Worm (Caenorhabditis elegans) whole organism, young adult: Measurements from ENCODE around the gene F08D12.4.

ENCODE experiments used
- B0019.2 ChIP-seq: fragments of 200-800 bp; sonication (Bioruptor generic); conservative IDR thresholded peaks from 2 replicates; pipeline ENCODE4 v1.3.6; 2022; ENCODE audit warnings: missing genetic modification reagents, missing genetic modification characterization, missing compliant biosample characterization
- B0336.3 ChIP-seq: fragments of 200-800 bp; sonication (Bioruptor generic); IDR thresholded peaks from 2 replicates; pipeline ENCODE4 v1.3.6; 2022; ENCODE audit warnings: missing genetic modification characterization, missing compliant biosample characterization
- F10E7.11 ChIP-seq: sonication (generic microtip); optimal IDR thresholded peaks from 2 replicates; lab custom pipeline; 2017; ENCODE audit warnings: mild to moderate bottlenecking, missing genetic modification characterization, moderate library complexity, missing compliant biosample characterization
- F37B4.10 ChIP-seq: fragments of 200-800 bp; sonication (Bioruptor generic); IDR thresholded peaks from 2 replicates; pipeline ENCODE4 v1.3.6; 2022; ENCODE audit warnings: missing genetic modification characterization, missing compliant biosample characterization
- F39B2.1 ChIP-seq: fragments of 200-800 bp; sonication (Bioruptor generic); IDR thresholded peaks from 2 replicates; pipeline ENCODE4 v1.3.6; 2022; ENCODE audit warnings: missing genetic modification reagents, missing genetic modification characterization, missing compliant biosample characterization
- K12H6.12 ChIP-seq: fragments of 200-800 bp; sonication (Bioruptor generic); optimal IDR thresholded peaks from 2 replicates; lab custom pipeline; 2018; ENCODE audit warnings: mild to moderate bottlenecking, missing genetic modification characterization, missing compliant biosample characterization
- Y53G8AR.9 ChIP-seq: fragments of 200-800 bp; sonication (Bioruptor generic); conservative IDR thresholded peaks from 2 replicates; pipeline ENCODE4 v1.3.6; 2022; ENCODE audit warnings: missing genetic modification reagents, missing genetic modification characterization, missing compliant biosample characterization
- Y79H2A.3 ChIP-seq: fragments of 200-800 bp; sonication (Bioruptor generic); conservative IDR thresholded peaks from 2 replicates; pipeline ENCODE4 v1.3.6; 2022; ENCODE audit warnings: missing genetic modification reagents, missing genetic modification characterization, missing compliant biosample characterization
- Y95B8A.8 ChIP-seq: fragments of 200-800 bp; sonication (Bioruptor generic); IDR thresholded peaks from 2 replicates; pipeline ENCODE4 v1.3.6; 2022; ENCODE audit warnings: missing genetic modification reagents, missing genetic modification characterization, missing compliant biosample characterization
- aptf-2 ChIP-seq: fragments of 200-800 bp; sonication (Bioruptor generic); conservative IDR thresholded peaks from 2 replicates; pipeline ENCODE4 v1.3.6; 2022; ENCODE audit warnings: missing genetic modification reagents, missing genetic modification characterization, missing compliant biosample characterization
- aptf-3 ChIP-seq: fragments of 200-800 bp; sonication (Bioruptor generic); IDR thresholded peaks from 2 replicates; pipeline ENCODE4 v1.3.6; 2022; ENCODE audit warnings: missing genetic modification characterization, missing compliant biosample characterization
- atf-7 ChIP-seq: sonication (generic microtip); optimal IDR thresholded peaks from 2 replicates; lab custom pipeline; 2017; ENCODE audit warnings: mild to moderate bottlenecking, missing genetic modification characterization, missing compliant biosample characterization
- athp-1 ChIP-seq: sonication (generic microtip); optimal IDR thresholded peaks from 2 replicates; lab custom pipeline; 2017; ENCODE audit warnings: mild to moderate bottlenecking, missing genetic modification characterization, missing compliant biosample characterization
- attf-5 ChIP-seq: fragments of 200-800 bp; sonication (Bioruptor generic); optimal IDR thresholded peaks from 2 replicates; lab custom pipeline; 2018; ENCODE audit warnings: mild to moderate bottlenecking, missing genetic modification characterization, missing compliant biosample characterization
- attf-6 ChIP-seq: fragments of 200-800 bp; sonication (Bioruptor generic); IDR thresholded peaks from 2 replicates; pipeline ENCODE4 v1.3.6; 2022; ENCODE audit warnings: missing genetic modification reagents, missing genetic modification characterization, missing compliant biosample characterization
- bed-1 ChIP-seq: fragments of 200-800 bp; sonication (Bioruptor generic); IDR thresholded peaks from 2 replicates; pipeline ENCODE4 v1.3.6; 2022; ENCODE audit warnings: missing genetic modification reagents, missing genetic modification characterization, missing compliant biosample characterization
- chd-7 ChIP-seq: sonication (generic microtip); optimal IDR thresholded peaks from 2 replicates; lab custom pipeline; 2016; ENCODE audit warnings: mild to moderate bottlenecking, missing genetic modification characterization, moderate library complexity, missing compliant biosample characterization
- efl-1 ChIP-seq: fragments of 150-350 bp; optimal IDR thresholded peaks from 2 replicates; lab custom pipeline; 2014; ENCODE audit warnings: missing biosample characterization, missing genetic modification reagents, missing genetic modification characterization
- ekl-4 ChIP-seq: fragments of 200-800 bp; sonication (Bioruptor generic); IDR thresholded peaks from 2 replicates; pipeline ENCODE4 v1.3.6; 2022; ENCODE audit warnings: missing genetic modification reagents, missing genetic modification characterization, missing compliant biosample characterization
- hmg-1.2 ChIP-seq: fragments of 200-800 bp; sonication (Bioruptor generic); IDR thresholded peaks from 2 replicates; pipeline ENCODE4 v1.3.6; 2022; ENCODE audit warnings: missing genetic modification reagents, missing genetic modification characterization, missing compliant biosample characterization
- hrde-1 ChIP-seq: sonication (generic microtip); optimal IDR thresholded peaks from 2 replicates; lab custom pipeline; 2016; ENCODE audit warnings: missing genetic modification characterization, mild to moderate bottlenecking, missing compliant biosample characterization, moderate library complexity, missing genotype, missing genetic modification reagents, borderline replicate concordance
- lag-1 ChIP-seq: fragments of 200-800 bp; sonication (Bioruptor generic); IDR thresholded peaks from 2 replicates; pipeline ENCODE4 v1.3.6; 2022; ENCODE audit warnings: missing genetic modification reagents, missing genetic modification characterization, missing compliant biosample characterization
- let-526 ChIP-seq: fragments of 200-800 bp; sonication (Bioruptor generic); IDR thresholded peaks from 2 replicates; pipeline ENCODE4 v1.3.6; 2022; ENCODE audit warnings: missing genetic modification reagents, missing genetic modification characterization, missing compliant biosample characterization
- madf-3 ChIP-seq: fragments of 200-800 bp; sonication (Bioruptor generic); IDR thresholded peaks from 2 replicates; pipeline ENCODE4 v1.3.6; 2022; ENCODE audit warnings: missing genetic modification reagents, missing genetic modification characterization, missing compliant biosample characterization
- madf-6 ChIP-seq: fragments of 200-800 bp; sonication (Bioruptor generic); IDR thresholded peaks from 2 replicates; pipeline ENCODE4 v1.3.6; 2022; ENCODE audit warnings: missing genetic modification reagents, missing genetic modification characterization, missing compliant biosample characterization
- mcd-1 ChIP-seq: fragments of 200-800 bp; sonication (Bioruptor generic); IDR thresholded peaks from 2 replicates; pipeline ENCODE4 v1.3.6; 2022; ENCODE audit warnings: missing genetic modification reagents, missing genetic modification characterization, missing compliant biosample characterization
- nfya-1 ChIP-seq: sonication (generic microtip); optimal IDR thresholded peaks from 2 replicates; lab custom pipeline; 2017; ENCODE audit warnings: antibody characterized with exemption, missing compliant biosample characterization, missing genetic modification characterization, borderline replicate concordance; ENCODE audit not compliant: insufficient read depth
- nfyb-1 ChIP-seq: fragments of 200-800 bp; sonication (Bioruptor generic); IDR thresholded peaks from 2 replicates; pipeline ENCODE4 v1.3.6; 2022; ENCODE audit warnings: missing genetic modification reagents, missing genetic modification characterization, missing compliant biosample characterization
- nhr-27 ChIP-seq: fragments of 200-800 bp; sonication (Bioruptor generic); optimal IDR thresholded peaks from 2 replicates; lab custom pipeline; 2018; ENCODE audit warnings: mild to moderate bottlenecking, missing genetic modification characterization, moderate library complexity, missing compliant biosample characterization
- nhr-90 ChIP-seq: sonication (generic microtip); optimal IDR thresholded peaks from 2 replicates; lab custom pipeline; 2016; ENCODE audit warnings: missing genotype, mild to moderate bottlenecking, missing genetic modification characterization, missing compliant biosample characterization
- pbrm-1 ChIP-seq: fragments of 200-800 bp; sonication (Bioruptor generic); IDR thresholded peaks from 2 replicates; pipeline ENCODE4 v1.3.6; 2022; ENCODE audit warnings: missing genetic modification reagents, missing genetic modification characterization, missing compliant biosample characterization
- repo-1 ChIP-seq: sonication (generic microtip); optimal IDR thresholded peaks from 2 replicates; lab custom pipeline; 2017; ENCODE audit warnings: mild to moderate bottlenecking, missing genetic modification characterization, missing compliant biosample characterization
- rpc-1 ChIP-seq, 2 experiments: fragments of 150-350 bp in 1 of 2; sonication (generic microtip) in 1 of 2; optimal IDR thresholded peaks; 2 replicates each; lab custom pipeline; 2014 to 2018; ENCODE audit warnings: missing biosample characterization in 1 of 2, missing genetic modification characterization in 1 of 2, missing genetic modification reagents in 1 of 2, missing genotype in 1 of 2
- snpc-4 ChIP-seq, 5 experiments: fragments of 150-350 bp in 1 of 5; sonication (generic microtip) in 4 of 5; optimal IDR thresholded peaks; 2 replicates each; lab custom pipeline; 2014 to 2018; ENCODE audit warnings: missing genetic modification characterization in 5 of 5, missing biosample characterization in 3 of 5, antibody characterized with exemption in 2 of 5, mild to moderate bottlenecking in 2 of 5, missing compliant biosample characterization in 2 of 5, missing genotype in 2 of 5, moderate library complexity in 2 of 5, missing genetic modification reagents in 1 of 5
- sptf-2 ChIP-seq: fragments of 200-800 bp; sonication (Bioruptor generic); optimal IDR thresholded peaks from 2 replicates; lab custom pipeline; 2018; ENCODE audit warnings: mild to moderate bottlenecking, missing genetic modification characterization, missing compliant biosample characterization
- xnd-1 ChIP-seq: sonication (generic microtip); optimal IDR thresholded peaks from 2 replicates; lab custom pipeline; 2016; ENCODE audit warnings: missing genotype, missing genetic modification reagents, missing genetic modification characterization, missing compliant biosample characterization
- zfh-2 ChIP-seq: fragments of 200-800 bp; sonication (Bioruptor generic); conservative IDR thresholded peaks from 2 replicates; pipeline ENCODE4 v1.3.6; 2022; ENCODE audit warnings: missing genetic modification reagents, missing genetic modification characterization, missing compliant biosample characterization
- ztf-22 ChIP-seq: fragments of 200-800 bp; sonication (Bioruptor generic); optimal IDR thresholded peaks from 2 replicates; lab custom pipeline; 2018; ENCODE audit warnings: mild to moderate bottlenecking, missing genetic modification characterization, moderate library complexity, missing compliant biosample characterization
- ztf-25 ChIP-seq: fragments of 200-800 bp; sonication (Bioruptor generic); IDR thresholded peaks from 2 replicates; pipeline ENCODE4 v1.3.6; 2022; ENCODE audit warnings: missing genetic modification reagents, missing genetic modification characterization, missing compliant biosample characterization

F08D12.4 gene

ce11 chrII:2742251-2742650, 35.7 kb upstream of the F08D12.4 start, which contains the start of gene T05A8.7:
Gene T05A8.7, minus strand, starts transcription at chrII:2742351.
- TF ChIP-seq madf-6 (GFP tag; lab: Robert Waterston, UW) (no peak), madf-3 (GFP tag; lab: Robert Waterston, UW) (no peak), nhr-90 (tag; lab: Kevin White, UChicago) (no peak), Y79H2A.3 (GFP tag; lab: Robert Waterston, UW) (no peak)

ce11 chrII:2747956-2748621, 29.9 kb upstream of the F08D12.4 start:
- TF ChIP-seq B0019.2 (GFP tag; lab: Robert Waterston, UW), result no peak
- TF ChIP-seq lag-1, result no peak
- peak; percentile 57 for TF ChIP-seq snpc-4 (GFP tag; optimal IDR thresholded peaks at IDR 0.05; lab: Kevin White, UChicago)
- TF ChIP-seq snpc-4 (tag; optimal IDR thresholded peaks at IDR 0.05; lab: Kevin White, UChicago), result peak in 3 of 4 experiments; percentile 40 to 66 (median 52)
- TF ChIP-seq aptf-2, result no peak
- TF ChIP-seq attf-5, result peak; percentile 2
- peak; percentile 23 for TF ChIP-seq K12H6.12 (tag; lab: Kevin White, UChicago)
- no peak for TF ChIP-seq bed-1 (GFP tag; lab: Robert Waterston, UW)
- TF ChIP-seq zfh-2, result peak; percentile 46; the same call in 1 of the 2 replicates
- peak; percentile 57; the same call in 1 of the 2 replicates for TF ChIP-seq hmg-1.2 (GFP tag; lab: Robert Waterston, UW)
- TF ChIP-seq mcd-1, result 0 out of 2 replicates have a peak, but pooled peaks have one; percentile 37
- no peak for TF ChIP-seq xnd-1 (tag; lab: Kevin White, UChicago)
- no peak for TF ChIP-seq efl-1 (GFP tag; lab: Kevin White, UChicago)
- no peak for TF ChIP-seq ztf-25

- no peak for TF ChIP-seq atf-7
- TF ChIP-seq chd-7 (tag; lab: Kevin White, UChicago), result no peak
- no peak for TF ChIP-seq ztf-22 (GFP tag; lab: Kevin White, UChicago)
- TF ChIP-seq attf-6 (GFP tag; lab: Robert Waterston, UW), result no peak
- no peak for TF ChIP-seq F37B4.10 (GFP tag; lab: Robert Waterston, UW)
- no peak for TF ChIP-seq aptf-2
- TF ChIP-seq ekl-4 (GFP tag; lab: Robert Waterston, UW), result no peak
- TF ChIP-seq nhr-27 (tag; lab: Kevin White, UChicago), result no peak
- no peak for TF ChIP-seq repo-1 (tag; lab: Kevin White, UChicago)
- no peak for TF ChIP-seq let-526 (GFP tag; lab: Robert Waterston, UW)
- TF ChIP-seq Y95B8A.8 (GFP tag; lab: Robert Waterston, UW), result no peak
- TF ChIP-seq F39B2.1 (GFP tag; lab: Robert Waterston, UW), result no peak
- TF ChIP-seq, all 124 proteins: peak for 0
Measured at ce11 chrII:2749595-2750048, 28.3 kb upstream of the F08D12.4 start, which contains the start of gene F29A7.4. Gene F29A7.4, plus strand, starts transcription at chrII:2749998.

- no peak for TF ChIP-seq rpc-1 (optimal IDR thresholded peaks at IDR 0.05; lab: Kevin White, UChicago)
- TF ChIP-seq rpc-1 (tag; optimal IDR thresholded peaks at IDR 0.05; lab: Kevin White, UChicago), result no peak
- 0 out of 2 replicates have a peak, but pooled peaks have one; percentile 30 for TF ChIP-seq nfyb-1
- TF ChIP-seq Y53G8AR.9 (GFP tag; lab: Robert Waterston, UW), result no peak
- TF ChIP-seq B0336.3, result peak; percentile 51; the same call in 1 of the 2 replicates
- 0 out of 2 replicates have a peak, but pooled peaks have one; percentile 21 for TF ChIP-seq ekl-4 (GFP tag; lab: Robert Waterston, UW)
- peak; percentile 21 for TF ChIP-seq athp-1
- no peak for TF ChIP-seq sptf-2 (GFP tag; lab: Kevin White, UChicago)
- no peak for TF ChIP-seq aptf-3 (GFP tag; lab: Robert Waterston, UW)
- peak; percentile 43; the same call in 1 of the 2 replicates for TF ChIP-seq madf-6 (GFP tag; lab: Robert Waterston, UW)
- 0 out of 2 replicates have a peak, but pooled peaks have one; percentile 8 for TF ChIP-seq pbrm-1 (GFP tag; lab: Robert Waterston, UW)
- TF ChIP-seq F10E7.11, result no peak
- peak; percentile 19 for TF ChIP-seq hrde-1 (tag; lab: Kevin White, UChicago)
- peak; percentile 54; the same call in 1 of the 2 replicates for TF ChIP-seq mcd-1
- no peak for TF ChIP-seq nfya-1 (tag; lab: Kevin White, UChicago)
Measured at ce11 chrII:2751278-2751677, 26.7 kb upstream of the F08D12.4 start.
